Worm (Caenorhabditis elegans) whole organism, early embryonic: ENCODE results near the gene clec-63.

ENCODE experiments used
- B0310.2 ChIP-seq: sonication (generic microtip); optimal IDR thresholded peaks from 2 replicates; lab custom pipeline; 2016; ENCODE audit warnings: mild to moderate bottlenecking, missing genetic modification characterization, missing compliant biosample characterization
- F13C5.2 ChIP-seq: sonication (generic microtip); optimal IDR thresholded peaks from 2 replicates; lab custom pipeline; 2017; ENCODE audit warnings: mild to moderate bottlenecking, missing genetic modification characterization, inconsistent platforms, missing compliant biosample characterization
- aly-1 ChIP-seq: sonication (generic microtip); optimal IDR thresholded peaks from 2 replicates; lab custom pipeline; 2016; ENCODE audit warnings: missing genetic modification characterization, missing compliant biosample characterization
- ama-1 ChIP-seq: fragments of 150-350 bp; optimal IDR thresholded peaks from 2 replicates; lab custom pipeline; 2014
- ceh-13 ChIP-seq: fragments of 200-800 bp; sonication (Bioruptor generic); optimal IDR thresholded peaks from 2 replicates; lab custom pipeline; 2018; ENCODE audit warnings: mild to moderate bottlenecking, missing genetic modification characterization, missing compliant biosample characterization
- ceh-36 ChIP-seq: sonication (generic microtip); optimal IDR thresholded peaks from 2 replicates; lab custom pipeline; 2016; ENCODE audit warnings: missing genetic modification characterization, inconsistent platforms, missing compliant biosample characterization
- hmbx-1 ChIP-seq: sonication (generic microtip); optimal IDR thresholded peaks from 2 replicates; lab custom pipeline; 2016; ENCODE audit warnings: mild to moderate bottlenecking, missing genetic modification characterization, missing compliant biosample characterization
- hnd-1 ChIP-seq: sonication (generic microtip); optimal IDR thresholded peaks from 2 replicates; lab custom pipeline; 2016; ENCODE audit warnings: missing genetic modification characterization, missing compliant biosample characterization
- tbx-11 ChIP-seq: fragments of 200-800 bp; sonication (Bioruptor generic); IDR thresholded peaks from 2 replicates; pipeline ENCODE4 v1.3.6; 2022; ENCODE audit warnings: missing genetic modification characterization, missing compliant biosample characterization
- tbx-37 ChIP-seq: fragments of 200-800 bp; sonication (Bioruptor generic); conservative IDR thresholded peaks from 2 replicates; pipeline ENCODE4 v1.3.6; 2022; ENCODE audit warnings: missing genetic modification reagents, missing genetic modification characterization, missing compliant biosample characterization

DNA sequence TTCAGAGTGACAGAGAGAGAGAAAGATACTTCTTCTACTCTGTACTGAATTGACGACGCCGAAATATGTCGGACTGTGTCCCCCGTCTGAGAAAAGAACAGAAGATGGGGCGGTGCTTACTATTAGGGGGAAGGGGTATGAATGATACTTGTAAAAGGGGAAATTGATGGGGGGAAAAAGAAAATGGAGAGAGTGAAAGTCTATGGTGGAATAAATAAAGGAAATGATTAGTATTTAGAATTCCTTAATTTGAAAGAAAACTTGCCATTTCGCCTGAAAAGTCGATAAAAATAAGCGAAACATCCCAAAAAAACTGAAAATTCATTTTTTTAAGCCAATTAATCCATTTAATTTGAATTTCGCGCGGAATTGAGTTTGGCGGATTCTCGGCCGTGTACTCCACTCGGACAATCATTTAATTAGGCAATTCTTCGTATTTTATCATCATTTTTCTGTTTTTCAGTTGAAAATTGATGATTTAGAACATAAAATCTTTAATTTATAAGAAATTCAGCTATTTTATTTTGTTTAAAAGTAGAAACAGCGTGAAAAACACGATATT lies 19.2 kb downstream of the clec-63 start, which contains the start of gene F35C5.12:
- TF ChIP-seq aly-1 = no peak
- TF ChIP-seq ama-1 = no peak
- TF ChIP-seq ceh-13 = no peak
- no peak for TF ChIP-seq ceh-36
- TF ChIP-seq B0310.2 (tag; lab: Kevin White, UChicago) = no peak
- TF ChIP-seq hmbx-1 (tag; lab: Kevin White, UChicago) = no peak
- TF ChIP-seq hnd-1 (tag; lab: Kevin White, UChicago) = no peak
- no peak for TF ChIP-seq tbx-37 (GFP tag; lab: Robert Waterston, UW)
- TF ChIP-seq tbx-11 = no peak
- TF ChIP-seq F13C5.2 (tag; lab: Kevin White, UChicago) = no peak
